Worm (Caenorhabditis elegans): ENCODE data around the gene M04C3.2.

ce11 chrV:19398882-19399281, 49.8 kb downstream of the M04C3.2 start, which contains the start of gene C25F9.13:
- no peak for TF ChIP-seq mdl-1 (tag; optimal IDR thresholded peaks at IDR 0.05)
- no peak for TF ChIP-seq dmd-8 (GFP tag; IDR thresholded peaks at IDR 0.05)
- TF ChIP-seq ceh-82 (tag; optimal IDR thresholded peaks at IDR 0.05): no peak
- no peak for TF ChIP-seq dpl-1 (GFP tag; optimal IDR thresholded peaks at IDR 0.05)
- TF ChIP-seq nhr-25 (tag; optimal IDR thresholded peaks at IDR 0.05; ENCODE audit: borderline replicate concordance, insufficient read depth): no peak
- TF ChIP-seq nhr-76 (tag; optimal IDR thresholded peaks at IDR 0.05): no peak
- no peak for TF ChIP-seq lir-3 (tag; optimal IDR thresholded peaks at IDR 0.05)
- TF ChIP-seq nhr-10 (tag; optimal IDR thresholded peaks at IDR 0.05): no peak
- TF ChIP-seq lin-15B (tag; optimal IDR thresholded peaks at IDR 0.05): no peak
- TF ChIP-seq lsy-2 (tag; optimal IDR thresholded peaks at IDR 0.05): no peak
- no peak for TF ChIP-seq madf-5 (GFP tag; IDR thresholded peaks at IDR 0.05)
